Fruit fly (Drosophila melanogaster): ENCODE data around the gene CG10337.

DNA sequence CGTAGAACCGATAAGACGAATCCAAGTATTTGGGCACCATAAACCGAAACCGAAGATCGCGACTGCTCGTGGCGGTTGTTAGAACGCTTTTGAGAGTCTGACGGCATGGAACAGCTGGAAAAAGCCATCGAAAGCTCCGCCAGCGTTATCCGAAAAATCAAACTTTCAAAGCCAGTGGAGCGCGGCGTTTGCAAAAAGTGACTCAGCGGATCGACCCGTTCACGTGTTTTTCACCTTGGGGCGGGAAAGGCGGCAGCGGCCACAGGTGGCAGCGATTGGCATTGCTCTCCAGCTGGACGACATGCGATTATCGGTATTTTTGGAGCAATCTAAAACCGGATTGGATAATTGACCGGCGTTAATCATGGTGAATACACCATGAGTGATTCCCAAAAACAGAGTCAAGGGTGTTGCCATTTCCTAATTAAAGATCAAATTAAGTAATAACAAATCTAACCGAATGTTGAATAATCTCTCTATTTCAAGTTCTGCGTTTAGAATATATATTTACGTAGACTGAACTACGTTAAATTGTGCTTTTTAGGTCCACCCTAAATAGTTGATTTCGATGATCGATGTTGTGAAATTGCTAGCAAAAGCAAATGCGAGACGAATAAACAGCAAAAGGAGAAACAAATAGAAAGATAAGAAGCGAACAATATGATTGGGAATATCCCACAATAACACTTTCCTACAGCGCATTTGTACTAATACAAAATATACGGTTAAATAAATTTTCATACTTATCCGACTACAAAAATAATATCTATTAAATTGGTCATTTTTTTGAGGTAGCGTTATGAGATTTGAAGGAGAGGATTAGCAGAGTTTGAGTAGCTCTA, at the start of gene CG10337:
- TF ChIP-seq h (GFP tag; optimal IDR thresholded peaks at IDR 0.05) (peak; percentile 45), brk (GFP tag; optimal IDR thresholded peaks at IDR 0.05) (no peak), Hr83 (GFP tag; optimal IDR thresholded peaks at IDR 0.05; ENCODE audit: poor library complexity, severe bottlenecking) (no peak), Mio (GFP tag; optimal IDR thresholded peaks at IDR 0.05) (no peak), lola (GFP tag; optimal IDR thresholded peaks at IDR 0.05) (no peak)
